Worm (Caenorhabditis elegans) whole organism, L1 larva: ENCODE results near the gene JC8.7.
A peak's percentile ranks its signal among the peaks of the same experiment; 100 is the strongest.

Experiments
- C04F5.9 ChIP-seq: sonication (generic microtip); optimal IDR thresholded peaks from 2 replicates; lab custom pipeline; 2016; ENCODE audit warnings: missing genetic modification characterization, missing compliant biosample characterization
- C16A3.4 ChIP-seq: fragments of 150-350 bp; optimal IDR thresholded peaks from 2 replicates; lab custom pipeline; 2014; ENCODE audit warnings: missing biosample characterization, missing genetic modification characterization
- F16B12.6 ChIP-seq: fragments of 150-350 bp; optimal IDR thresholded peaks from 2 replicates; lab custom pipeline; 2014; ENCODE audit warnings: missing biosample characterization, missing genetic modification characterization
- alr-1 ChIP-seq: fragments of 200-800 bp; sonication (Bioruptor generic); optimal IDR thresholded peaks from 2 replicates; lab custom pipeline; 2018; ENCODE audit warnings: borderline replicate concordance, mild to moderate bottlenecking, missing genetic modification characterization, missing compliant biosample characterization
- ama-1 ChIP-seq: fragments of 150-350 bp; optimal IDR thresholded peaks from 2 replicates; lab custom pipeline; 2014
- ceh-82 ChIP-seq, 3 experiments: fragments of 150-350 bp in 1 of 3; sonication (generic microtip) in 2 of 3; optimal IDR thresholded peaks; 2 replicates each; lab custom pipeline; 2014 to 2017; ENCODE audit warnings: missing biosample characterization in 3 of 3, missing genetic modification characterization in 3 of 3
- ceh-88 ChIP-seq: fragments of 200-800 bp; sonication (Bioruptor generic); IDR thresholded peaks from 2 replicates; pipeline ENCODE4 v1.3.6; 2022; ENCODE audit warnings: missing genetic modification characterization, missing compliant biosample characterization
- dpl-1 ChIP-seq, 3 experiments: fragments of 150-350 bp in 2 of 3; sonication (generic microtip) in 1 of 3; optimal IDR thresholded peaks; 2 replicates each; lab custom pipeline; 2014 to 2017; ENCODE audit warnings: missing biosample characterization in 3 of 3, missing genetic modification characterization in 3 of 3, missing genetic modification reagents in 3 of 3
- dsc-1 ChIP-seq: sonication (generic microtip); optimal IDR thresholded peaks from 2 replicates; lab custom pipeline; 2016; ENCODE audit warnings: mild to moderate bottlenecking, missing genetic modification characterization, missing compliant biosample characterization
- efl-1 ChIP-seq, 4 experiments: fragments of 150-350 bp; optimal IDR thresholded peaks in 3 of 4; peaks in 1 of 4; 1 replicate in 1 of 4; 2 replicates in 3 of 4; lab custom pipeline; 2014; ENCODE audit warnings: missing biosample characterization in 2 of 4, missing genetic modification characterization in 2 of 4, missing genetic modification reagents in 2 of 4
- egl-27 ChIP-seq, 2 experiments: fragments of 150-350 bp in 1 of 2; sonication (generic microtip); optimal IDR thresholded peaks; 3 replicates each; lab custom pipeline; 2017 to 2018; ENCODE audit warnings: missing biosample characterization in 2 of 2, missing genetic modification characterization in 2 of 2, missing genetic modification reagents in 2 of 2
- elt-3 ChIP-seq, 6 experiments: fragments of 150-350 bp in 1 of 6; sonication (generic microtip); optimal IDR thresholded peaks; 2 replicates each; lab custom pipeline; 2017 to 2018; ENCODE audit warnings: missing biosample characterization in 6 of 6, missing genetic modification characterization in 6 of 6, inconsistent platforms in 1 of 6
- fkh-10 ChIP-seq: sonication (generic microtip); optimal IDR thresholded peaks from 2 replicates; lab custom pipeline; 2017; ENCODE audit warnings: missing biosample characterization, missing genetic modification reagents, missing genetic modification characterization
- fkh-8 ChIP-seq: sonication (generic microtip); optimal IDR thresholded peaks from 2 replicates; lab custom pipeline; 2016; ENCODE audit warnings: mild to moderate bottlenecking, missing genetic modification characterization, missing compliant biosample characterization
- hlh-17 ChIP-seq: fragments of 200-800 bp; sonication (Bioruptor generic); optimal IDR thresholded peaks from 2 replicates; lab custom pipeline; 2018; ENCODE audit warnings: missing genetic modification characterization, mild to moderate bottlenecking, missing compliant biosample characterization, moderate library complexity, borderline replicate concordance
- lin-35 ChIP-seq, 2 experiments: fragments of 150-350 bp; optimal IDR thresholded peaks; 2 replicates each; lab custom pipeline; 2014; ENCODE audit warnings: missing biosample characterization in 2 of 2, missing genetic modification characterization in 2 of 2, missing genetic modification reagents in 2 of 2
- lir-3 ChIP-seq: sonication (generic microtip); optimal IDR thresholded peaks from 2 replicates; lab custom pipeline; 2016; ENCODE audit warnings: mild to moderate bottlenecking, missing genetic modification characterization, moderate library complexity, missing compliant biosample characterization; ENCODE audit not compliant: poor library complexity
- lsy-2 ChIP-seq, 2 experiments: fragments of 150-350 bp; optimal IDR thresholded peaks; 2 replicates each; lab custom pipeline; 2014; ENCODE audit warnings: missing biosample characterization in 2 of 2, missing genetic modification characterization in 2 of 2
- mdl-1 ChIP-seq, 2 experiments: fragments of 150-350 bp; optimal IDR thresholded peaks; 2 replicates each; lab custom pipeline; 2014 to 2017; ENCODE audit warnings: missing biosample characterization in 2 of 2, missing genetic modification characterization in 2 of 2, inconsistent platforms in 1 of 2
- mef-2 ChIP-seq: fragments of 150-350 bp; optimal IDR thresholded peaks from 2 replicates; lab custom pipeline; 2014; ENCODE audit warnings: missing biosample characterization, missing genetic modification characterization
- nhr-12 ChIP-seq: sonication (generic microtip); optimal IDR thresholded peaks from 2 replicates; lab custom pipeline; 2017; ENCODE audit warnings: missing biosample characterization, missing genetic modification characterization
- nhr-20 ChIP-seq: sonication (generic microtip); optimal IDR thresholded peaks from 2 replicates; lab custom pipeline; 2016; ENCODE audit warnings: mild to moderate bottlenecking, missing genetic modification characterization, missing compliant biosample characterization
- nhr-237 ChIP-seq: fragments of 150-350 bp; optimal IDR thresholded peaks from 2 replicates; lab custom pipeline; 2014; ENCODE audit warnings: missing biosample characterization, missing genetic modification characterization
- nhr-71 ChIP-seq: sonication (generic microtip); optimal IDR thresholded peaks from 2 replicates; lab custom pipeline; 2016; ENCODE audit warnings: mild to moderate bottlenecking, missing genetic modification characterization, moderate library complexity, missing compliant biosample characterization
- nhr-76 ChIP-seq: sonication (generic microtip); optimal IDR thresholded peaks from 2 replicates; lab custom pipeline; 2017; ENCODE audit warnings: missing biosample characterization, missing genetic modification characterization
- nhr-77 ChIP-seq: fragments of 150-350 bp; optimal IDR thresholded peaks from 2 replicates; lab custom pipeline; 2014; ENCODE audit warnings: missing biosample characterization, missing genetic modification characterization
- rnt-1 ChIP-seq: sonication (generic microtip); optimal IDR thresholded peaks from 2 replicates; lab custom pipeline; 2016; ENCODE audit warnings: mild to moderate bottlenecking, missing genetic modification characterization, moderate library complexity, missing compliant biosample characterization
- skn-1 ChIP-seq: fragments of 150-350 bp; optimal IDR thresholded peaks from 2 replicates; lab custom pipeline; 2014; ENCODE audit warnings: missing biosample characterization, missing genetic modification characterization
- snu-23 ChIP-seq: sonication (generic microtip); optimal IDR thresholded peaks from 2 replicates; lab custom pipeline; 2016; ENCODE audit warnings: missing genetic modification characterization, missing compliant biosample characterization
- tlp-1 ChIP-seq: fragments of 150-350 bp; optimal IDR thresholded peaks from 2 replicates; lab custom pipeline; 2014; ENCODE audit warnings: missing biosample characterization, missing genetic modification characterization
- unc-30 ChIP-seq: sonication (generic microtip); optimal IDR thresholded peaks from 2 replicates; lab custom pipeline; 2017; ENCODE audit warnings: missing biosample characterization, missing genetic modification characterization
- zag-1 ChIP-seq: fragments of 150-350 bp; optimal IDR thresholded peaks from 2 replicates; lab custom pipeline; 2014; ENCODE audit warnings: missing biosample characterization, missing genetic modification characterization

Gene JC8.7

DNA sequence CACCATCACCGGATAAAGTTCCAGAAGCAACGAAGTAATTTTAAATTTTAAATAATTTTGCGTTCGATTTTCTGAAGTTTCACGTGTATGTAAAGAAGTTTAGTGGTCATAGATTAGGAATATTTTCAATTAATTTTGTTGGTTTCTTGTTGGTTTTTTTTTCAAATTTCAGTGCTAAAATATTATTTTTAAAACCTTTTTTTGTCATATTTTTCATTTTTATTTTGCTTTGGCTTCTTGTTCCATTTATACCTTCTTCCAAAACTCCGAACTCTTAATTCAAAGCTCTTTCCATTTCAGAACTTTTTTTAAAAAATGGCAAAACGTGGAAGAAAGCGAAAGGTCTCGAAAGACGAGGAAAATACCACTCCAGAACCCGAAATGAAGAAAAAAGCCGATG lies at the start of gene JC8.7:
Gene JC8.7, plus strand, starts transcription at position 301 of the 400 bp plus-strand sequence.
- TF ChIP-seq lin-35 (GFP tag; optimal IDR thresholded peaks at IDR 0.05; lab: Kevin White, UChicago) = no peak

DNA sequence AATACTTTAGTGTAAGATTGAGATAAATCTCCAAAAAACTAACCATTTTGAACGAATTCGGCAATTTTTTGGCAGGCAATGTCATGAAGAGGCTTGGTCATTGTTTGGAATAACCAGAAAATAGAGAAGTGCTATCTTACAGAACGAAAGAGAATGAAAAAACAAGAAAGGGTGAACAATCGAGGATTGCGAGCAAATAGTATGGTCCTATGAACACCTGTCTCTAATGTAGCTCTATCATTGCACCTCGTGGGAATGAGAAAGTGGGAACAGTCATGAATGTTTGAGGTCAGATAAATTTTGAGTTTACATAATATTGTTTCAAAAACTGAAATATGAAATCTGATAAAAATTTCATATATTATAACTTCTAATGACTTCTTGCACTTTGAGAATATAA lies 49.8 kb upstream of the JC8.7 start, which contains the start of gene C48D1.1:
Gene C48D1.1, minus strand, starts transcription at position 101 of the 400 bp plus-strand sequence.
- no peak for TF ChIP-seq C04F5.9
- TF ChIP-seq lin-35 (GFP tag; optimal IDR thresholded peaks at IDR 0.05; lab: Kevin White, UChicago) = no peak
- TF ChIP-seq mdl-1 (tag; optimal IDR thresholded peaks at IDR 0.05; lab: Kevin White, UChicago) = no peak
- TF ChIP-seq nhr-12 = no peak
- no peak for TF ChIP-seq alr-1 (tag; lab: Kevin White, UChicago)
- no peak for TF ChIP-seq fkh-10 (GFP tag; lab: Kevin White, UChicago)
- TF ChIP-seq nhr-76 (tag; lab: Kevin White, UChicago) = no peak
- no peak for TF ChIP-seq snu-23

DNA sequence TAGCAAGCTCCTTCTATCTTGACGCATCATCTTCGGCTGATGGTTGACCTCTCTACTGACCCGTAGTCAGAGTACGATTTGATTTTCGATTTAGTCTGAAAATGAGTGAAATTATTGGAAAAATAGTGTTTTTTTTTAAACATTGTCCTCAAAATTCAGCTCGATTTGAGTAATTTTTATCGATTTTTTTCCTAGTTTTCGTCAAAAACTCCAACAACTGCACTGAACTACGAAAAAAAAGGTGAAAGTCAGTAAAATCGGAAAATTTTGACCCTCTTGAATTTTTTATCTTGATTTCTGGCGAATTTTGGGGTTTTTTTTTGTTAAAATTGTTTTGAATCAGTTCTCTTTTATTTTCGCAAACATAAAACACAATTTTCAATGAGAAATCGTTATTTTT lies 43.0 kb upstream of the JC8.7 start, which contains the start of gene ced-3:
Gene ced-3, minus strand, starts transcription at position 101 of the 400 bp plus-strand sequence.
- TF ChIP-seq nhr-77 (tag; lab: Kevin White, UChicago) (no peak), efl-1 (optimal IDR thresholded peaks at IDR 0.05; lab: Kevin White, UChicago) (no peak), efl-1 (GFP tag; optimal IDR thresholded peaks at IDR 0.05 in 1 of 2; lab: Kevin White, UChicago) (peak in 1 of 2 experiments; percentile 22)

DNA sequence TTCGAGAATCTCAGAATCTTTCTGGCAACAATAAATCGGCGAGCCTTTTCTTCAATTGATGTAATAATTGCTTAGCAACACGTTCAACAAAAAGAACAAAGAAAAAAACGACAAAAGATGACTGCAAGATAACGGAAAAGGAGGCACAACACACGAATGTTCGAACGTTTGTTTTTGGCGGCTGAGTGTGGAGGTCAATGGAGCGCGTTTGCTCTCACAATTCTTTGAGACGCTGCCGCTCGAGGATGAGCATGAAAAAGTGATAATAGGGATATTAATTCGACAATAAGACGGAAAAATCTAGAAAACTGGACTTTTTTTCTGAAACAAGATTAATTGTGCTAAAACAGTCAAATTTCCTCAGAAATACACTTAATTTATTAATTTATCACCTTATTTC lies 41.2 kb upstream of the JC8.7 start:
- TF ChIP-seq nhr-71 (tag; lab: Kevin White, UChicago) = no peak
- TF ChIP-seq zag-1 = no peak
- no peak for TF ChIP-seq dsc-1 (tag; lab: Kevin White, UChicago)
- TF ChIP-seq unc-30 = no peak
- no peak for TF ChIP-seq nhr-12
- TF ChIP-seq lin-35 (GFP tag; optimal IDR thresholded peaks at IDR 0.05; lab: Kevin White, UChicago) = peak; percentile 65 to 90
- no peak for TF ChIP-seq mef-2 (tag; lab: Kevin White, UChicago)
- TF ChIP-seq snu-23 = peak; percentile 28
- peak in 1 of 3 experiments; percentile 21 for TF ChIP-seq ceh-82 (tag; optimal IDR thresholded peaks at IDR 0.05; lab: Kevin White, UChicago)
- TF ChIP-seq nhr-237 = no peak
- no peak for TF ChIP-seq ceh-88 (GFP tag; lab: Robert Waterston, UW)
- no peak for TF ChIP-seq ama-1 (lab: Kevin White, UChicago)
- peak in 1 of 2 experiments; percentile 65 for TF ChIP-seq lsy-2 (tag; optimal IDR thresholded peaks at IDR 0.05; lab: Kevin White, UChicago)
- no peak for TF ChIP-seq elt-3 (tag; optimal IDR thresholded peaks at IDR 0.05; lab: Kevin White, UChicago)
- peak; percentile 68 to 84 (median 77) for TF ChIP-seq dpl-1 (GFP tag; optimal IDR thresholded peaks at IDR 0.05; lab: Kevin White, UChicago)
- peak; percentile 78 to 82 for TF ChIP-seq efl-1 (optimal IDR thresholded peaks at IDR 0.05; lab: Kevin White, UChicago)
- TF ChIP-seq efl-1 (GFP tag; optimal IDR thresholded peaks at IDR 0.05 in 1 of 2; lab: Kevin White, UChicago) = peak; percentile 82 to 98
- no peak for TF ChIP-seq hlh-17 (GFP tag; lab: Kevin White, UChicago)
- TF ChIP-seq F16B12.6 (tag; lab: Kevin White, UChicago) = peak; percentile 7
- no peak for TF ChIP-seq alr-1 (tag; lab: Kevin White, UChicago)
- no peak for TF ChIP-seq rnt-1 (tag; lab: Kevin White, UChicago)
- no peak for TF ChIP-seq nhr-20 (tag; lab: Kevin White, UChicago)
- no peak for TF ChIP-seq tlp-1 (tag; lab: Kevin White, UChicago)
- no peak for TF ChIP-seq nhr-77 (tag; lab: Kevin White, UChicago)

DNA sequence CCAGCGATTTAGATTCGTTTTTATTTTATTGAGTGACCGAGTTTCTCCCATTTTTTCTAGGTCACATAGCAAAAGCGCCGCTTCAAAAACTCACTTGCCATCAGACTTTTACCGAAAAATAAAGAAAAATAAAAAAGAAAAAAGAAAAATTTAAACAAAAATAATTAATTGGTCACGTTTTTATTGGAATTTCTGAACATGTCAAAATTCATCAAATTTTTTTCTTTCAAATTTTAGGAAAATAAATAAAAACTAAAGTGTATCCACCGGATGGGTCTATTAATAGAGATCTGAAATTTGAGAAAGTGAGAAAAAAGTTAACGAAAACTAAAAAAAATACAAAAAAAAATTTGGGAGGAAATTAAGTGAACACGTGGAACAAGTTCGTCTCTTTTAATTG lies 37.5 kb upstream of the JC8.7 start, which contains the start of gene C48D1.9:
Gene C48D1.9, minus strand, starts transcription at position 101 of the 400 bp plus-strand sequence.
- no peak for TF ChIP-seq dpl-1 (GFP tag; optimal IDR thresholded peaks at IDR 0.05; lab: Kevin White, UChicago)
- no peak for TF ChIP-seq nhr-71 (tag; lab: Kevin White, UChicago)
- TF ChIP-seq nhr-237 = no peak
- no peak for TF ChIP-seq C16A3.4 (tag; lab: Kevin White, UChicago)
- no peak for TF ChIP-seq lir-3 (tag; lab: Kevin White, UChicago)
- no peak for TF ChIP-seq ceh-88 (GFP tag; lab: Robert Waterston, UW)
- TF ChIP-seq skn-1 = no peak
- TF ChIP-seq fkh-8 = no peak
- TF ChIP-seq egl-27 (tag; optimal IDR thresholded peaks at IDR 0.05; lab: Kevin White, UChicago) = no peak
